Worm (Caenorhabditis elegans) whole organism, early embryonic: ENCODE results near the gene C09E8.1.
"Not testable (repeated sequence)": the region's sequence is repeated elsewhere in the genome, so short reads cannot be mapped to it uniquely, and the experiment has no call there.

Experiments used
- B0310.2 ChIP-seq: sonication (generic microtip); optimal IDR thresholded peaks from 2 replicates; lab custom pipeline; 2016; ENCODE audit warnings: mild to moderate bottlenecking, missing genetic modification characterization, missing compliant biosample characterization
- F13C5.2 ChIP-seq: sonication (generic microtip); optimal IDR thresholded peaks from 2 replicates; lab custom pipeline; 2017; ENCODE audit warnings: mild to moderate bottlenecking, missing genetic modification characterization, inconsistent platforms, missing compliant biosample characterization
- aly-1 ChIP-seq: sonication (generic microtip); optimal IDR thresholded peaks from 2 replicates; lab custom pipeline; 2016; ENCODE audit warnings: missing genetic modification characterization, missing compliant biosample characterization
- ama-1 ChIP-seq: fragments of 150-350 bp; optimal IDR thresholded peaks from 2 replicates; lab custom pipeline; 2014
- ceh-13 ChIP-seq: fragments of 200-800 bp; sonication (Bioruptor generic); optimal IDR thresholded peaks from 2 replicates; lab custom pipeline; 2018; ENCODE audit warnings: mild to moderate bottlenecking, missing genetic modification characterization, missing compliant biosample characterization
- ceh-36 ChIP-seq: sonication (generic microtip); optimal IDR thresholded peaks from 2 replicates; lab custom pipeline; 2016; ENCODE audit warnings: missing genetic modification characterization, inconsistent platforms, missing compliant biosample characterization
- ets-7 ChIP-seq: sonication (generic microtip); optimal IDR thresholded peaks from 2 replicates; lab custom pipeline; 2016; ENCODE audit warnings: missing genotype, missing genetic modification characterization, missing compliant biosample characterization
- flt-1 ChIP-seq: fragments of 200-800 bp; sonication (Bioruptor generic); IDR thresholded peaks from 2 replicates; pipeline ENCODE4 v1.3.6; 2022; ENCODE audit warnings: missing genetic modification characterization, missing compliant biosample characterization
- hmbx-1 ChIP-seq: sonication (generic microtip); optimal IDR thresholded peaks from 2 replicates; lab custom pipeline; 2016; ENCODE audit warnings: mild to moderate bottlenecking, missing genetic modification characterization, missing compliant biosample characterization
- hmg-4 ChIP-seq: fragments of 200-800 bp; sonication (Bioruptor generic); optimal IDR thresholded peaks from 2 replicates; lab custom pipeline; 2018; ENCODE audit warnings: mild to moderate bottlenecking, missing genetic modification characterization, missing compliant biosample characterization
- hnd-1 ChIP-seq: sonication (generic microtip); optimal IDR thresholded peaks from 2 replicates; lab custom pipeline; 2016; ENCODE audit warnings: missing genetic modification characterization, missing compliant biosample characterization
- pes-1 ChIP-seq: fragments of 200-800 bp; sonication (Bioruptor generic); IDR thresholded peaks from 2 replicates; pipeline ENCODE4 v1.3.6; 2022; ENCODE audit warnings: missing genetic modification reagents, missing genetic modification characterization, missing compliant biosample characterization
- scrt-1 ChIP-seq: fragments of 200-800 bp; sonication (Bioruptor generic); IDR thresholded peaks from 2 replicates; pipeline ENCODE4 v1.3.6; 2022; ENCODE audit warnings: missing genetic modification characterization, missing compliant biosample characterization
- sea-1 ChIP-seq: fragments of 200-800 bp; sonication (Bioruptor generic); conservative IDR thresholded peaks from 2 replicates; pipeline ENCODE4 v1.3.6; 2022; ENCODE audit warnings: missing genetic modification characterization, missing compliant biosample characterization
- tbx-11 ChIP-seq: fragments of 200-800 bp; sonication (Bioruptor generic); IDR thresholded peaks from 2 replicates; pipeline ENCODE4 v1.3.6; 2022; ENCODE audit warnings: missing genetic modification characterization, missing compliant biosample characterization
- tbx-37 ChIP-seq: fragments of 200-800 bp; sonication (Bioruptor generic); conservative IDR thresholded peaks from 2 replicates; pipeline ENCODE4 v1.3.6; 2022; ENCODE audit warnings: missing genetic modification reagents, missing genetic modification characterization, missing compliant biosample characterization
- tra-4 ChIP-seq: sonication (generic microtip); optimal IDR thresholded peaks from 2 replicates; lab custom pipeline; 2017; ENCODE audit warnings: missing genetic modification characterization, missing compliant biosample characterization

The C09E8.1 gene

DNA sequence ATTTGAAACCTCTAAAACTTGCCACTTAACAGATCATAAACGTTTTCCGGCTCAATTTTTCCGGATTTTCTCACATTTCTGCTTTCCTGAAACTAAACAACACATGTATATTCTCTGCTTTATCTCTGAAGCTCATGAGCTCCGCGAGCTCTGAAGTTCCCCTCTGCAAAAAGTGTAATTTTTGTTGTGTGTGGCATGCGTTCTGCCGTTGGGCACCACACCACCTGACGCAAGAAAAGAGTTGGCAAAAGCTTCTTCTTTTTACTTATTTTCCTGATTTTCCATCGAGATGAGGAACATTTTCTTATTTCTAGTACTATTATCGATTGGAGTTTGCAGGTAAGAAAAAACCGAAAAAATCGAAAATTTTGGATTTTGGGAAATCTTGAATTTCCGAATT lies 29.9 kb upstream of the C09E8.1 start, which contains the start of gene lgc-34:
lgc-34 (plus strand) TSS at position 200 of the 400 bp plus-strand sequence.
- TF ChIP-seq flt-1 (no peak), ceh-13 (GFP tag; lab: Kevin White, UChicago) (no peak), hmg-4 (GFP tag; lab: Kevin White, UChicago) (no peak), B0310.2 (tag; lab: Kevin White, UChicago) (no peak), pes-1 (GFP tag; lab: Robert Waterston, UW) (no peak), hmbx-1 (tag; lab: Kevin White, UChicago) (no peak), hnd-1 (no peak), F13C5.2 (tag; lab: Kevin White, UChicago) (no peak), aly-1 (tag; lab: Kevin White, UChicago) (no peak), ets-7 (tag; lab: Kevin White, UChicago) (no peak), tbx-11 (GFP tag; lab: Robert Waterston, UW) (no peak)

ce11 chrII:535226-535625 lies 21.1 kb upstream of the C09E8.1 start, which contains the start of gene T27A1.3:
Gene T27A1.3 (plus strand): TSS chrII:535526.
- TF ChIP-seq ets-7 (tag; lab: Kevin White, UChicago); tbx-11 (GFP tag; lab: Robert Waterston, UW); sea-1 (GFP tag; lab: Robert Waterston, UW): not testable (repeated sequence)

DNA sequence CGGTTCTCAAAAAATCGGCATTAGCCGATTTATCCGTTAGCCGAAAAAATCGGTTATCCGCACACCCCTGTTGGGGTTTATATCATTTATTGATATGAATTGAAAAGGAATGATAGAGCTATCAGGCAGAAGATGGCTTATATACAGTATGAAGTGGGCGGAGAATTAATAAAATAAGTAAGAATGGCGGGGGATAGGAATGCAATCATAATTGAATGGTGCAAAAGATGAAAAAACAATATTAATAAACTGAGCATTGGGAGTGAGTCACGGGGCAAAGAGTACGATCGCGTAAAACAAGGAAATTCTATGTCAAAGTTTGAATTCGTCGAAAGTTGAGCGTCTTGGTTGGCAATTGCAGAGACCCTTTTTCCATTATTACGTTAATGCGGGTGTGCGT lies 19.5 kb upstream of the C09E8.1 start, which contains the start of gene T27A1.2:
T27A1.2 (minus strand) TSS at position 101 of the 400 bp plus-strand sequence.
- no peak for TF ChIP-seq hmg-4 (GFP tag; lab: Kevin White, UChicago)
- TF ChIP-seq ama-1 (lab: Kevin White, UChicago) = no peak
- TF ChIP-seq hmbx-1 (tag; lab: Kevin White, UChicago) = no peak
- TF ChIP-seq tbx-11 (GFP tag; lab: Robert Waterston, UW) = no peak
- no peak for TF ChIP-seq flt-1
- TF ChIP-seq tra-4 (tag; lab: Kevin White, UChicago) = no peak
- TF ChIP-seq B0310.2 (tag; lab: Kevin White, UChicago) = no peak
- no peak for TF ChIP-seq scrt-1 (GFP tag; lab: Robert Waterston, UW)
- no peak for TF ChIP-seq ets-7 (tag; lab: Kevin White, UChicago)
- TF ChIP-seq tbx-37 = no peak
- TF ChIP-seq ceh-36 (tag; lab: Kevin White, UChicago) = no peak
- TF ChIP-seq pes-1 (GFP tag; lab: Robert Waterston, UW) = no peak
- no peak for TF ChIP-seq ceh-13 (GFP tag; lab: Kevin White, UChicago)
- no peak for TF ChIP-seq hnd-1
- TF ChIP-seq F13C5.2 (tag; lab: Kevin White, UChicago) = no peak
- no peak for TF ChIP-seq sea-1 (GFP tag; lab: Robert Waterston, UW)
- TF ChIP-seq aly-1 (tag; lab: Kevin White, UChicago) = no peak

DNA sequence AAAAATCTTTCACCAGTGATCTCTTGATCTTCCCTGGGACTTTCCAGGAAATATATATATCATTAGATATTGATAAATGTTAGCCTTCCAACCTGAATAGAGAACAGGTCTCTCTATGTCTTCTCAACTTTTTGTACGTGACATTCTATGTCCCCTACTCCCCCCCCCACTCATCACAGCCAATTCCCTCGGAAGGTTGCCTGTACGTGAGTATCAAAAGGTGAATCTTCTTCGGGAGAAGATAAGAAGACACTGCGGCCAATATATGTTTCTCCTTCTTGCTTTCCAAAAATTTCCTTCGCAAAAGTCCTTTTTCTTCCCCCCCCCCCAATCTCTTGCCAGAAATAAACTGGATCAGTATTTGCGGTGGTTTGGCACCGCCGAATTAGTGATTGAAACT lies 13.9 kb upstream of the C09E8.1 start:
- no peak for TF ChIP-seq tbx-37
- no peak for TF ChIP-seq scrt-1 (GFP tag; lab: Robert Waterston, UW)
- no peak for TF ChIP-seq hmbx-1 (tag; lab: Kevin White, UChicago)
- no peak for TF ChIP-seq aly-1 (tag; lab: Kevin White, UChicago)
- TF ChIP-seq flt-1 = no peak
- TF ChIP-seq ama-1 (lab: Kevin White, UChicago) = no peak
- no peak for TF ChIP-seq sea-1 (GFP tag; lab: Robert Waterston, UW)
- no peak for TF ChIP-seq tra-4 (tag; lab: Kevin White, UChicago)
- no peak for TF ChIP-seq tbx-11 (GFP tag; lab: Robert Waterston, UW)
- no peak for TF ChIP-seq B0310.2 (tag; lab: Kevin White, UChicago)
- no peak for TF ChIP-seq pes-1 (GFP tag; lab: Robert Waterston, UW)
- no peak for TF ChIP-seq hnd-1
- TF ChIP-seq ceh-36 (tag; lab: Kevin White, UChicago) = no peak
- no peak for TF ChIP-seq ceh-13 (GFP tag; lab: Kevin White, UChicago)
- no peak for TF ChIP-seq F13C5.2 (tag; lab: Kevin White, UChicago)
- TF ChIP-seq hmg-4 (GFP tag; lab: Kevin White, UChicago) = no peak
- no peak for TF ChIP-seq ets-7 (tag; lab: Kevin White, UChicago)

DNA sequence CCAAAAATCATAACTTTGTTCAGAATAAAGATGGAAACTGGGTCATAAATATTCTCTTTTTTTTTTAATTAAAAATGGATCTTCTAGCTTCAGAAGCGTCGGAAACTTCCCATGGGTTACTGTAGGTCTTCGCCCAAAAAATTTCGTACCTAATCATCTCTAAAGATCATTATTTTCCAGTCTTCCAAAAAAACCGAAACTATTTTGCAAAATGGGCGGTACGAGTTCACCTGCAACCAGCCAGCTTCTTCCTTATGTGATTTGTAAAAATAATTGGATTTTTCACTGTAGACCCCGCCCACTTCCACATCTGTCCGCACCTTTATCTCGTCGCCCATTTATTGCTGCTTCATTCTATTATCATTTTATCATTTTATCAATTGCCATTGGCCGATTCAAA lies 9.9 kb upstream of the C09E8.1 start, which contains the start of gene mlt-10:
mlt-10 (plus strand) TSS at position 301 of the 400 bp plus-strand sequence.
- TF ChIP-seq ceh-13 (GFP tag; lab: Kevin White, UChicago) (no peak), hmbx-1 (tag; lab: Kevin White, UChicago) (no peak), tbx-11 (GFP tag; lab: Robert Waterston, UW) (no peak)

DNA sequence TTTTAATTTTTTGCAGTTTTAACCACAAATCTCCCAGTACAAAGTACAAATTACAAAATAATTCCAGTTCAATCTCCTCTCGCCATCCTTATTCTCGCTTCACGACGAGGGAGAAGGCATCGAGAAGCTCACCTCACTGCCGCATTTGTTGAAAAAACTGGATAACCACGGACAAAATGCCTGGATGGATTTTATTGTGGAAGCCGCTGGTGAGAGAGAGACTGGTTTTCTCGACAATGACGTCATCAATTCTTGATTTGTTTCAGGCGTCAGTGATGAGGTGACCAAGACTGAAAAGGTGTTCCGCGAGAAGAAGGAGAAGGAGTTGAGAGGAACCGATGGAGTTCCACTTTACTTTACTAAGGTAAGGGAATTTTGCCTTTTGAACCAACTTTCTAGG lies 6.8 kb upstream of the C09E8.1 start:
- TF ChIP-seq scrt-1 (GFP tag; lab: Robert Waterston, UW) (no peak), flt-1 (no peak), ceh-36 (tag; lab: Kevin White, UChicago) (no peak), sea-1 (GFP tag; lab: Robert Waterston, UW) (no peak), pes-1 (GFP tag; lab: Robert Waterston, UW) (no peak), B0310.2 (tag; lab: Kevin White, UChicago) (no peak), ets-7 (tag; lab: Kevin White, UChicago) (no peak), hmg-4 (GFP tag; lab: Kevin White, UChicago) (no peak), aly-1 (tag; lab: Kevin White, UChicago) (no peak), tbx-11 (GFP tag; lab: Robert Waterston, UW) (no peak), tbx-37 (no peak), hmbx-1 (tag; lab: Kevin White, UChicago) (no peak), hnd-1 (no peak), ama-1 (lab: Kevin White, UChicago) (no peak), ceh-13 (GFP tag; lab: Kevin White, UChicago) (no peak), F13C5.2 (tag; lab: Kevin White, UChicago) (no peak), tra-4 (tag; lab: Kevin White, UChicago) (no peak)

DNA sequence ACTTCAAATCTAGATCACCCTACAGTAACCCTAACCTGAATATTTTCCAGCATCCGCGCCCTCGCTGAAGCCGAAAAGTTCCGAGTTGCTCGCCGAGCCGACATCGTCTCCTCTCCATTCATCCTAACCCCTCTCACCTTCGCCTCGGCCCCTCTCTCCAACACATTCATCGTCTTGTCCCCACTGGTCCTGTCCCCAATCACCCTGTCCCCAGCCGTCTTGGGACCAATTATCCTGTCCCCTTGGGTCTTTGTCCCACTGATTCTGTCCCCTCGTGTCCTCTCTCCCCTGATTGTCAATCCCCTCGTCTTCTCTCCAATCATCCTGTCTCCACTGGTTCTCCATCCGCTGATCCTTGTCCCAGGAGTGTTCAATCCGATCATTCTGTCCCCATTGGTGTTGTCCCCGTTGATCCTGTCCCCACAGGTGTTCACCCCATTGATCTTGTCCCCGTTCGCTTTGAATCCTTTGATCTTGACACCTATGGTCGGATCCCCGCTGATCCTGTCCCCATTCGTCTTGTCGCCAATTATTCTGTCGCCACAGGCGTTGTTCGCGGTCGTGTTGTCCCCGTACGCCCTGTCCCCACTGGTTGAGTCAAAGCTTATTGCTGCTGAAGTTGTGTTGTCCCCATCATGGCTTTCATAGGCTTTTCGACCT lies 4.9 kb upstream of the C09E8.1 start, which contains the start of gene lips-7:
lips-7 (plus strand) TSS at position 610 of the 660 bp plus-strand sequence.
- TF ChIP-seq aly-1 (tag; lab: Kevin White, UChicago) (peak; percentile 43), pes-1 (GFP tag; lab: Robert Waterston, UW) (no peak), tbx-37 (no peak)
